Worm (Caenorhabditis elegans) whole organism, early embryonic: ENCODE measurements around the gene K10B2.4.

Experiments used
- B0310.2 ChIP-seq: sonication (generic microtip); optimal IDR thresholded peaks from 2 replicates; lab custom pipeline; 2016; ENCODE audit warnings: mild to moderate bottlenecking, missing genetic modification characterization, missing compliant biosample characterization
- F13C5.2 ChIP-seq: sonication (generic microtip); optimal IDR thresholded peaks from 2 replicates; lab custom pipeline; 2017; ENCODE audit warnings: mild to moderate bottlenecking, missing genetic modification characterization, inconsistent platforms, missing compliant biosample characterization
- aly-1 ChIP-seq: sonication (generic microtip); optimal IDR thresholded peaks from 2 replicates; lab custom pipeline; 2016; ENCODE audit warnings: missing genetic modification characterization, missing compliant biosample characterization
- ama-1 ChIP-seq: fragments of 150-350 bp; optimal IDR thresholded peaks from 2 replicates; lab custom pipeline; 2014
- ceh-13 ChIP-seq: fragments of 200-800 bp; sonication (Bioruptor generic); optimal IDR thresholded peaks from 2 replicates; lab custom pipeline; 2018; ENCODE audit warnings: mild to moderate bottlenecking, missing genetic modification characterization, missing compliant biosample characterization
- ceh-36 ChIP-seq: sonication (generic microtip); optimal IDR thresholded peaks from 2 replicates; lab custom pipeline; 2016; ENCODE audit warnings: missing genetic modification characterization, inconsistent platforms, missing compliant biosample characterization
- ets-7 ChIP-seq: sonication (generic microtip); optimal IDR thresholded peaks from 2 replicates; lab custom pipeline; 2016; ENCODE audit warnings: missing genotype, missing genetic modification characterization, missing compliant biosample characterization
- flt-1 ChIP-seq: fragments of 200-800 bp; sonication (Bioruptor generic); IDR thresholded peaks from 2 replicates; pipeline ENCODE4 v1.3.6; 2022; ENCODE audit warnings: missing genetic modification characterization, missing compliant biosample characterization
- hmbx-1 ChIP-seq: sonication (generic microtip); optimal IDR thresholded peaks from 2 replicates; lab custom pipeline; 2016; ENCODE audit warnings: mild to moderate bottlenecking, missing genetic modification characterization, missing compliant biosample characterization
- hmg-4 ChIP-seq: fragments of 200-800 bp; sonication (Bioruptor generic); optimal IDR thresholded peaks from 2 replicates; lab custom pipeline; 2018; ENCODE audit warnings: mild to moderate bottlenecking, missing genetic modification characterization, missing compliant biosample characterization
- hnd-1 ChIP-seq: sonication (generic microtip); optimal IDR thresholded peaks from 2 replicates; lab custom pipeline; 2016; ENCODE audit warnings: missing genetic modification characterization, missing compliant biosample characterization
- pes-1 ChIP-seq: fragments of 200-800 bp; sonication (Bioruptor generic); IDR thresholded peaks from 2 replicates; pipeline ENCODE4 v1.3.6; 2022; ENCODE audit warnings: missing genetic modification reagents, missing genetic modification characterization, missing compliant biosample characterization
- scrt-1 ChIP-seq: fragments of 200-800 bp; sonication (Bioruptor generic); IDR thresholded peaks from 2 replicates; pipeline ENCODE4 v1.3.6; 2022; ENCODE audit warnings: missing genetic modification characterization, missing compliant biosample characterization
- sea-1 ChIP-seq: fragments of 200-800 bp; sonication (Bioruptor generic); conservative IDR thresholded peaks from 2 replicates; pipeline ENCODE4 v1.3.6; 2022; ENCODE audit warnings: missing genetic modification characterization, missing compliant biosample characterization
- tbx-11 ChIP-seq: fragments of 200-800 bp; sonication (Bioruptor generic); IDR thresholded peaks from 2 replicates; pipeline ENCODE4 v1.3.6; 2022; ENCODE audit warnings: missing genetic modification characterization, missing compliant biosample characterization
- tbx-37 ChIP-seq: fragments of 200-800 bp; sonication (Bioruptor generic); conservative IDR thresholded peaks from 2 replicates; pipeline ENCODE4 v1.3.6; 2022; ENCODE audit warnings: missing genetic modification reagents, missing genetic modification characterization, missing compliant biosample characterization
- tra-4 ChIP-seq: sonication (generic microtip); optimal IDR thresholded peaks from 2 replicates; lab custom pipeline; 2017; ENCODE audit warnings: missing genetic modification characterization, missing compliant biosample characterization

Gene K10B2.4

DNA sequence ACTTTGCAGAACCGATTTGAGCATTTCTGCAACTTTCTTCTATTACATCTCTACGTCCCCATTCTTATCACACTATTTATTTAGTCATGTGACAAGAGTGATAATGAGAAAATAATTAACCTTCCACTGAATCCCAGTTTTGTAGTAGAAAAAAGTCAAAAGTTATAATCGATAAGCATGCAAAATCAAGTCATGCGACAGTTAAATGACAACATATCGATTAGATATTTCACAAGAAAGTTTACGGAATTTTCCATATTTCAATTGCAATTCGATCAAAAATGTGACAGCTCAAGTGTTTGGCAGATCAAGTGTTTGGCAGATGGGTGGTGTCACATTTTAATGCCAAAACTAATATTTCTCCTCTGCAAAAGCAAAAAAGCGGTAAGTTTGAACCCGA, 13.9 kb upstream of the K10B2.4 start:
- TF ChIP-seq hmbx-1 (tag; lab: Kevin White, UChicago) (no peak), tbx-11 (no peak), pes-1 (GFP tag; lab: Robert Waterston, UW) (no peak), aly-1 (tag; lab: Kevin White, UChicago) (no peak), F13C5.2 (no peak), ceh-36 (tag; lab: Kevin White, UChicago) (no peak), tbx-37 (GFP tag; lab: Robert Waterston, UW) (no peak), scrt-1 (no peak), sea-1 (GFP tag; lab: Robert Waterston, UW) (no peak), ets-7 (tag; lab: Kevin White, UChicago) (no peak), ama-1 (lab: Kevin White, UChicago) (no peak), tra-4 (tag; lab: Kevin White, UChicago) (no peak), flt-1 (no peak), ceh-13 (no peak)

DNA sequence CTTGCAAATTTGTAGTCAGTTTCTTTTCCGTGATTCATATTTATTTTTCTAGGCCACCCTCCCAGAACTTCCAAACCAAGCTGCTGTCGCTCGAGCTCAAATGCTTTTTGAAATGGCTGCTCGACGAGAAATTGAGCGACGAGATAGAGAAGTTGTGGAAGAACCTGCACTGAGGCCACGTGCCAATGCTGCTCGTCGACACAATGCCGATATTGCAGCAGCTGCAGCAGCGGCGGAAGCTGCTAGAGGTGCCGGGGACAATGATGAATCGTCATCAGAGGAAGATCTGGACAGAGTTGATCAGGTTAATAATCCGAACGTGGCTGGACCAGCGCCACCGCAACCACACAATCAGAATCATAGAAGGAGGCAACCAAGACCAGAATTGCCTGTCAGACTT, 12.6 kb upstream of the K10B2.4 start:
- no peak for TF ChIP-seq ceh-36 (tag; lab: Kevin White, UChicago)
- TF ChIP-seq scrt-1, result no peak
- TF ChIP-seq ceh-13, result no peak
- no peak for TF ChIP-seq ets-7 (tag; lab: Kevin White, UChicago)
- no peak for TF ChIP-seq pes-1 (GFP tag; lab: Robert Waterston, UW)
- no peak for TF ChIP-seq hnd-1 (tag; lab: Kevin White, UChicago)
- no peak for TF ChIP-seq sea-1 (GFP tag; lab: Robert Waterston, UW)
- TF ChIP-seq hmbx-1 (tag; lab: Kevin White, UChicago), result no peak
- TF ChIP-seq tbx-37 (GFP tag; lab: Robert Waterston, UW), result no peak
- TF ChIP-seq aly-1 (tag; lab: Kevin White, UChicago), result no peak
- no peak for TF ChIP-seq hmg-4 (GFP tag; lab: Kevin White, UChicago)
- TF ChIP-seq tbx-11, result no peak
- no peak for TF ChIP-seq tra-4 (tag; lab: Kevin White, UChicago)
- TF ChIP-seq F13C5.2, result no peak
- no peak for TF ChIP-seq B0310.2 (tag; lab: Kevin White, UChicago)
- TF ChIP-seq flt-1, result no peak
- TF ChIP-seq ama-1 (lab: Kevin White, UChicago), result no peak

DNA sequence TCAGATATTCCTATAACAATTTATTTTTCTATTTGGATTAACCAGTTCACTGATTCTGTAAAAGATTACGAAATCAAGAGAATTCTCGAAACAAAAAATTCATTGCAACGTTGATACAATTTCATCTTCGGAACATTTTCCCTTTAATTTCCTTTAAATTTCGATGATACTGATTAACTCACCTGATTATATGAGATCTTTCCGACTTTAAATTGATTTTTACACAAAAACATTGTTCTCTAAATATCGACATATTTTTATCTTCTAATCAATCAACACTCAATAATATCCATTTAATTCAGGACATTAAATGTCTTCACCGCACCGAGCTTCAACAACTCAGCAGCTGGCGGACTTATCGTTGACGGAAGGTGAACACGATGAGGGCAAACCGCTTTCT, 10.2 kb upstream of the K10B2.4 start, which contains the start of gene lin-23:
TSS of gene lin-23 (plus strand) at position 301 of the 400 bp plus-strand sequence.
- TF ChIP-seq hmbx-1 (tag; lab: Kevin White, UChicago) (no peak), ets-7 (tag; lab: Kevin White, UChicago) (no peak), ceh-36 (tag; lab: Kevin White, UChicago) (no peak), scrt-1 (no peak), B0310.2 (tag; lab: Kevin White, UChicago) (no peak), hmg-4 (GFP tag; lab: Kevin White, UChicago) (no peak), tbx-11 (no peak), hnd-1 (tag; lab: Kevin White, UChicago) (no peak)

DNA sequence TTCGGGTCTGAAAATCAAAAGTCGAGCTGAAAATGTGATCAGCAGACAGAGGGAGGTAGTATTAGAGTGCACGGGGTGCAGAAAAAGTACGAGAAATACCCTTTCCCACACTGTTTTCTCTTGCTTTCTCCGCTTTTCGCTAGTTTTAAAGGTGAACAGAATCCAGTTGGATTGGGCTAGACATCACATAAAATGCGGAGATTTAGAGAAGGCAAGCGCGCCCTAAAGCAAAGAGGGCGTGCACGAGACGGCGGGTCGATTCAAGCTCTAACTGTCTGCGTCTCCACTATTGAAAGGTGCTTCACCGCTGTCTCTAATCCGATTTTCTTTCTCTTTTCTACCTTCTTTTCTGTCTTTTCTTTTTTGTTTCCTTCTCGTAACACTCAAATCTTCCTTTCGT, 9.4 kb upstream of the K10B2.4 start:
- TF ChIP-seq flt-1 (no peak), ceh-36 (tag; lab: Kevin White, UChicago) (peak; percentile 27), tbx-11 (no peak), hmg-4 (GFP tag; lab: Kevin White, UChicago) (peak; percentile 50)

DNA sequence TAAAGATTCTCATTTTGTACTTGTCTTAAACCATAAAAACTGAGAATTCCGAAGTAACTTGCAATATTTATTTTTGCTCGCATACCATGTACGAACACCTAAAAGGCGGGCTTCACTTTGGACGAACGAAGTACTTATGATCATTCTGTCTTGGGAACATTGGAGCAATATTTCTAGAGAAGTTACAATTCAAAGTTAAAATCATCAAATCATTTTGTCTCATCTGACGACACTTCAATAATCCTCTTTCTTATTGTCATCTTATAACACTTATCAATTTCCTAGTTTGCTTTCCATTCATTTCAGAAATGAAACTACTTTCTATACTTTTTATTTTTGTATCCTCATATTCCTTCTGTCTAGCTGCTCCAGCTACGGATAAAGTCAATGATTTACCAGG, 5.9 kb upstream of the K10B2.4 start, which contains the start of gene ctsa-4.1:
TSS of gene ctsa-4.1 (plus strand) at position 301 of the 400 bp plus-strand sequence.
- no peak for TF ChIP-seq flt-1
- no peak for TF ChIP-seq tra-4 (tag; lab: Kevin White, UChicago)

DNA sequence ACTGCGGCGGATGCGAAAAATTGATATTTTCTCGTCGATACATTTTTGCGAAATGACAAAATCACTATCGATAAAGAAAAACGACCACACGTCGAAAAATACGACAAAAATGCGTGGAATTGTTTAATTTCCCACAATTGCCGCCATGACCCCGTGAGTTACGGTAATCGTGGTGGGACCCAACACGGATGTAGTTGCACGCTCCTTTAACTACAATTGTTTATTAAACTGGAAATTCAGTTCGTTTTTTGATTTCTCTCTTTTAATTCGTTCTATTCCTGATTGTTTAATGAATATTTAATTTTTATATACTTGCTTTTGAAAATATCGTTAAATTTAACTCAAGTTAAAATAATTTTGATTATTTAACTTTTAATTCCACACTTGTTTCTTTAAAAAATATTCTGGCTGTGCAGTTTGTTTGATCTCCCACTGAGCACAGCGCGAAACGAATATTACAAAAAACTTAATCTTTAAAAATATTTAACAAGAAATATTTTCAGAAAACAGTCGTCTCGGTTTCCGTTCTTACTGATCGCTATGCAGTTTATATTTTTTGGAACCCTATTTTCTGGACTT, 4.6 kb upstream of the K10B2.4 start, which contains the start of the genes ani-2 and clec-88:
TSS of gene ani-2 (minus strand) at position 131 of the 579 bp plus-strand sequence.
TSS of gene clec-88 (plus strand) at position 486 of the 579 bp plus-strand sequence.
- no peak for TF ChIP-seq aly-1 (tag; lab: Kevin White, UChicago)
- TF ChIP-seq hmg-4 (GFP tag; lab: Kevin White, UChicago), result no peak
- no peak for TF ChIP-seq pes-1 (GFP tag; lab: Robert Waterston, UW)
- no peak for TF ChIP-seq ceh-13
- no peak for TF ChIP-seq sea-1 (GFP tag; lab: Robert Waterston, UW)
- no peak for TF ChIP-seq hmbx-1 (tag; lab: Kevin White, UChicago)

DNA sequence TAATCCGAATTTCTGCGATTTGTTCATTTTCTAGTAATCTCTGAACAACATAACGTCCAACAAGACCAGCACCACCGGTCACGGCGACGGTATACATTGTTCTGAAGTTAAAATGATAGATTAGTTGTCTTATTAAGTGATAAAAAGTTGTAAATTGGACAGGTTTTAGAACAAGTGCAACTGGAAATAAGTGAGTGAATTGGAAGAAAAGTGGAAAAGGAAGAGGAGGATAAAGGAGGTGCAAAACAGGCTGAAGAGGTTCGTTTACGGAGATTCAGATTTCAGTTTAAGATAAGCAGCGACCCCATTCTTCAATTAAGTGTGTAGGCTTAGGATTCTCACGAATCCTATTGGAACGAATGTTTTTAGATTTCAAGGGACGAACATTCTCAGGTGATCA, 1.9 kb downstream of the K10B2.4 start, which contains the start of gene C32D5.12:
TSS of gene C32D5.12 (minus strand) at position 101 of the 400 bp plus-strand sequence.
- TF ChIP-seq hmg-4 (GFP tag; lab: Kevin White, UChicago) (no peak), tra-4 (tag; lab: Kevin White, UChicago) (no peak), ama-1 (lab: Kevin White, UChicago) (no peak), ceh-13 (no peak), ceh-36 (tag; lab: Kevin White, UChicago) (no peak), tbx-37 (GFP tag; lab: Robert Waterston, UW) (no peak), hnd-1 (tag; lab: Kevin White, UChicago) (no peak), pes-1 (GFP tag; lab: Robert Waterston, UW) (no peak), ets-7 (tag; lab: Kevin White, UChicago) (no peak)

DNA sequence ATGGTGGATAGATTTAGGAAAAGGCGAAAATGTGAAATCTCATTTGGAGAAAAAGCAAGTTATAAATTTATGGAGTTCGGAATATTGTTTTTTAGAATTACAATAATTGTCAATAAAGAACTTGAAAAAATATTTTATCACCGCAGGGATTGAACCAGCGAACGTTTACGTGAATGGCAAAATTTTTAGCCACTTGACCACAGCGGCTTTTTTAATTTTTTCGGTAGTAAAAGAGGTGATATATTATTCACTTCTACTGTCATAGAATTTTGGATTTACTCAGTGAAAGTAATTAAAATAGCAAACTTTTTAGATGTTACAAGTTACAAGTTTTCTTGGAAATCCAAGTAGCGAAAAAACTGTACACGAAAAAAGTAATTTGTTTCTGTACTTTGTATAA, 2.5 kb downstream of the K10B2.4 start:
- TF ChIP-seq hnd-1 (tag; lab: Kevin White, UChicago) (no peak), hmg-4 (GFP tag; lab: Kevin White, UChicago) (no peak), ama-1 (lab: Kevin White, UChicago) (no peak), ceh-13 (no peak), tbx-11 (no peak), tbx-37 (GFP tag; lab: Robert Waterston, UW) (no peak), scrt-1 (no peak), ets-7 (tag; lab: Kevin White, UChicago) (no peak), F13C5.2 (no peak), aly-1 (tag; lab: Kevin White, UChicago) (no peak), hmbx-1 (tag; lab: Kevin White, UChicago) (no peak), tra-4 (tag; lab: Kevin White, UChicago) (no peak), sea-1 (GFP tag; lab: Robert Waterston, UW) (no peak), B0310.2 (tag; lab: Kevin White, UChicago) (no peak)
